Worm (Caenorhabditis elegans): ENCODE measurements around the gene cpna-3.

cpna-3 gene

DNA sequence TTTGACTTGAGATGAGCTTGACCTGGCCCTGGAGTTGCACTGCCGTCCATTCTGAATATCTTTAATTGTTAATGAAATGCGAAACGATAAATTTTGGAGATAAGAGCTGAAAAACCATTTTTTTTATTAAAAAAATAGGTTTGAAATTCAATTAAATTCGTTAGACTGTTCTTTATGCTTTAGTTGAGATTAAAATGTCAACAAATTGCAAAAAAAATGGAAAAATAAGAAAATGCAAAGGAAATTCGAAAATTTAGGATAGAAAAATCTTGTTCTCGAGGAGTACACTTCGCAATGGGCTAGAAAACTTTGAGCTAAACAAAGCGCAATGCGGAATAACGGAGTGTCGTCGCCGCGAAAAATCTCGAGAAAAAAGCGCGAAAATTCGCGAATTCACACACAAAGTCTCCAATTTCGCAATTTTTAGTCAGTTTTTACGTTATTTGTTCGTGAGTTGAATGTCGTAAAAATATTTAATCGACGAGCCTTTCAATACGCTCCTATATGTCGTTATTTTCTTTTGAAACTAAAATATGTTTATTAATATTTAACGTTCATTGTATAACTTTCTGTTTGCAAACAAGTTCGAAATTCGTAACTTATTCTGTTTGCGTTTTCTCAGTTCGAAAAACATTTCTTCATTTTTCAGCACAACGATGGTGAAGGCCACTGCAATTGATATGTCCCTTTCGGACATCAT is 50.3 kb downstream of the cpna-3 start, which contains the start of the genes rpb-12 and aly-2:
TSS of gene rpb-12 (minus strand) at position 51 of the 700 bp plus-strand sequence.
TSS of gene aly-2 (plus strand) at position 650 of the 700 bp plus-strand sequence.
- TF ChIP-seq pha-4 (tag; optimal IDR thresholded peaks at IDR 0.05), result peak; percentile 80
- TF ChIP-seq lin-15B (tag; optimal IDR thresholded peaks at IDR 0.05), result peak; percentile 89
- TF ChIP-seq lin-39 (tag; optimal IDR thresholded peaks at IDR 0.05), result peak; percentile 62
- peak; percentile 71 for TF ChIP-seq hmg-11 (tag; optimal IDR thresholded peaks at IDR 0.05)
- no peak for TF ChIP-seq nhr-43 (tag; optimal IDR thresholded peaks at IDR 0.05; ENCODE audit: poor library complexity, severe bottlenecking)
- TF ChIP-seq nhr-25 (tag; optimal IDR thresholded peaks at IDR 0.05), result peak; percentile 21
- peak; percentile 37 for TF ChIP-seq elt-2 (tag; optimal IDR thresholded peaks at IDR 0.05)
- no peak for TF ChIP-seq aly-2 (tag; optimal IDR thresholded peaks at IDR 0.05)
- peak; percentile 23 for TF ChIP-seq pqm-1 (tag; optimal IDR thresholded peaks at IDR 0.05)
- TF ChIP-seq nhr-11 (tag; optimal IDR thresholded peaks at IDR 0.05), result no peak
- peak; percentile 21 for TF ChIP-seq snpc-4 (tag; optimal IDR thresholded peaks at IDR 0.05)
- peak; percentile 19 for TF ChIP-seq egl-5 (tag; optimal IDR thresholded peaks at IDR 0.05)
- TF ChIP-seq mml-1 (tag; optimal IDR thresholded peaks at IDR 0.05), result no peak
- no peak for TF ChIP-seq fos-1 (tag; optimal IDR thresholded peaks at IDR 0.05)
- TF ChIP-seq jun-1 (tag; optimal IDR thresholded peaks at IDR 0.05), result peak; percentile 5

Measured in whole organism, L3 larva.